Fruit fly (Drosophila melanogaster) whole organism, embryonic: ENCODE data around the gene CG13893.
A peak's percentile ranks its signal among the peaks of the same experiment; 100 is the strongest.

Experiments
- Adf1 ChIP-seq: fragments of 200-800 bp; sonication (Bioruptor generic); IDR thresholded peaks from 2 replicates; pipeline ENCODE4 v1.3.6; 2022; ENCODE audit warnings: missing biosample characterization, missing genetic modification characterization
- Antp ChIP-seq: fragments of 200-800 bp; sonication (Bioruptor generic); optimal IDR thresholded peaks from 3 replicates; lab custom pipeline; 2016; ENCODE audit warnings: missing biosample characterization, missing genetic modification characterization
- Awh ChIP-seq: fragments of 200-800 bp; sonication (Bioruptor generic); IDR thresholded peaks from 2 replicates; pipeline ENCODE4, ENCODE4 v1.3.6; 2022; ENCODE audit warnings: missing biosample characterization, missing genetic modification characterization
- B-H1 ChIP-seq: fragments of 200-800 bp; sonication (Bioruptor generic); IDR thresholded peaks from 3 replicates; pipeline ENCODE4 v1.3.6; 2022; ENCODE audit warnings: missing biosample characterization, missing genetic modification characterization
- CG11695 ChIP-seq: fragments of 200-800 bp; sonication (Bioruptor generic); IDR thresholded peaks from 3 replicates; pipeline ENCODE4 v1.3.6; 2022; ENCODE audit warnings: missing biosample characterization, missing genetic modification characterization
- CG11696 ChIP-seq: fragments of 200-800 bp; sonication (Bioruptor generic); IDR thresholded peaks from 2 replicates; pipeline ENCODE4 v1.3.6; 2022; ENCODE audit warnings: missing biosample characterization, missing genetic modification characterization
- CG12219 ChIP-seq: fragments of 200-800 bp; sonication (Bioruptor generic); optimal IDR thresholded peaks from 3 replicates; lab custom pipeline; 2018; ENCODE audit warnings: missing biosample characterization, mild to moderate bottlenecking, missing genetic modification characterization
- CG12744 ChIP-seq: fragments of 200-800 bp; sonication (Bioruptor generic); optimal IDR thresholded peaks from 2 replicates; lab custom pipeline; 2016; ENCODE audit warnings: missing biosample characterization, missing genetic modification characterization
- CG14710 ChIP-seq: fragments of 200-800 bp; sonication (Bioruptor generic); optimal IDR thresholded peaks from 3 replicates; lab custom pipeline; 2019; ENCODE audit warnings: missing biosample characterization, mild to moderate bottlenecking, missing genetic modification characterization, moderate library complexity
- CG15011 ChIP-seq: fragments of 200-800 bp; sonication (Bioruptor generic); optimal IDR thresholded peaks from 3 replicates; lab custom pipeline; 2018; ENCODE audit warnings: missing biosample characterization, mild to moderate bottlenecking, missing genetic modification characterization
- CG15073 ChIP-seq: fragments of 200-800 bp; sonication (Bioruptor generic); optimal IDR thresholded peaks from 2 replicates; lab custom pipeline; 2016; ENCODE audit warnings: missing biosample characterization, missing genetic modification characterization
- CG1603 ChIP-seq: fragments of 200-800 bp; sonication (Bioruptor generic); optimal IDR thresholded peaks from 2 replicates; lab custom pipeline; 2019; ENCODE audit warnings: missing biosample characterization, mild to moderate bottlenecking, missing genetic modification characterization, moderate library complexity
- CG16863 ChIP-seq: fragments of 200-800 bp; sonication (Bioruptor generic); optimal IDR thresholded peaks from 3 replicates; lab custom pipeline; 2016; ENCODE audit warnings: missing biosample characterization, missing genetic modification characterization
- CG1832 ChIP-seq: fragments of 200-800 bp; sonication (Bioruptor generic); optimal IDR thresholded peaks from 2 replicates; lab custom pipeline; 2017; ENCODE audit warnings: missing biosample characterization, mild to moderate bottlenecking, missing genetic modification characterization, inconsistent platforms
- CG2202 ChIP-seq: fragments of 200-800 bp; sonication (Bioruptor generic); optimal IDR thresholded peaks from 2 replicates; lab custom pipeline; 2018; ENCODE audit warnings: missing biosample characterization, mild to moderate bottlenecking, missing genetic modification characterization
- CG34376 ChIP-seq: fragments of 200-800 bp; sonication (Bioruptor generic); optimal IDR thresholded peaks from 2 replicates; lab custom pipeline; 2018; ENCODE audit warnings: missing biosample characterization, mild to moderate bottlenecking, missing genetic modification characterization
- CG43689 ChIP-seq: fragments of 200-800 bp; sonication (Bioruptor generic); IDR thresholded peaks from 2 replicates; pipeline ENCODE4 v1.3.6; 2022; ENCODE audit warnings: missing biosample characterization, missing genetic modification characterization
- CG4424 ChIP-seq: fragments of 200-800 bp; sonication (Bioruptor generic); optimal IDR thresholded peaks from 3 replicates; lab custom pipeline; 2016; ENCODE audit warnings: missing biosample characterization, missing genetic modification characterization
- CG4617 ChIP-seq: fragments of 200-800 bp; sonication (Bioruptor generic); optimal IDR thresholded peaks from 3 replicates; lab custom pipeline; 2016; ENCODE audit warnings: missing biosample characterization, missing genetic modification characterization, borderline replicate concordance
- CG7556 ChIP-seq: fragments of 200-800 bp; sonication (Bioruptor generic); optimal IDR thresholded peaks from 2 replicates; lab custom pipeline; 2017; ENCODE audit warnings: missing biosample characterization, mild to moderate bottlenecking, missing genetic modification characterization
- Chrac-16 ChIP-seq: fragments of 200-800 bp; sonication (Bioruptor generic); optimal IDR thresholded peaks from 3 replicates; lab custom pipeline; 2016; ENCODE audit warnings: missing biosample characterization, missing genetic modification characterization
- CrebB ChIP-seq: fragments of 200-800 bp; sonication (Bioruptor generic); optimal IDR thresholded peaks from 3 replicates; lab custom pipeline; 2018; ENCODE audit warnings: missing biosample characterization, mild to moderate bottlenecking, missing genetic modification characterization
- Dfd ChIP-seq, 2 experiments: fragments of >200 bp; optimal IDR thresholded peaks; 2 replicates each; lab custom pipeline; 2017; ENCODE audit warnings: missing biosample characterization in 2 of 2, missing genetic modification characterization in 2 of 2
- Dref ChIP-seq: fragments of 200-800 bp; sonication (Bioruptor generic); IDR thresholded peaks from 2 replicates; pipeline ENCODE4 v1.3.6; 2022; ENCODE audit warnings: missing biosample characterization, missing genetic modification characterization
- ERR ChIP-seq: fragments of 200-800 bp; sonication (Bioruptor generic); optimal IDR thresholded peaks from 2 replicates; lab custom pipeline; 2016; ENCODE audit warnings: missing biosample characterization, missing genetic modification characterization
- Ets97D ChIP-seq: fragments of 200-800 bp; sonication (Bioruptor generic); optimal IDR thresholded peaks from 3 replicates; lab custom pipeline; 2016; ENCODE audit warnings: missing biosample characterization, missing genetic modification characterization
- Ravus ChIP-seq: fragments of 200-800 bp; sonication (Bioruptor generic); IDR thresholded peaks from 2 replicates; pipeline ENCODE4 v1.3.6; 2022; ENCODE audit warnings: missing biosample characterization, missing genetic modification characterization
- ab ChIP-seq: fragments of 200-800 bp; sonication (Bioruptor generic); optimal IDR thresholded peaks from 2 replicates; lab custom pipeline; 2016; ENCODE audit warnings: missing biosample characterization, missing genetic modification characterization
- cas ChIP-seq: fragments of 200-800 bp; sonication (Bioruptor generic); IDR thresholded peaks from 2 replicates; pipeline ENCODE4 v1.3.6; 2022; ENCODE audit warnings: missing biosample characterization, missing genetic modification characterization
- cato ChIP-seq: fragments of 200-800 bp; sonication (Bioruptor generic); optimal IDR thresholded peaks from 2 replicates; lab custom pipeline; 2016; ENCODE audit warnings: missing biosample characterization, missing genetic modification characterization, borderline replicate concordance
- cg ChIP-seq: fragments of 200-800 bp; sonication (Bioruptor generic); optimal IDR thresholded peaks from 3 replicates; lab custom pipeline; 2019; ENCODE audit warnings: missing biosample characterization, mild to moderate bottlenecking, missing genetic modification characterization, moderate library complexity
- crp ChIP-seq, 2 experiments: fragments of 200-800 bp; sonication (Bioruptor generic); optimal IDR thresholded peaks; 2 replicates in 1 of 2; 3 replicates in 1 of 2; lab custom pipeline; 2017; ENCODE audit warnings: missing biosample characterization in 2 of 2, missing genetic modification characterization in 2 of 2, mild to moderate bottlenecking in 1 of 2, moderate library complexity in 1 of 2
- emc ChIP-seq: fragments of 200-800 bp; sonication (Bioruptor generic); optimal IDR thresholded peaks from 2 replicates; lab custom pipeline; 2016; ENCODE audit warnings: missing biosample characterization, missing genetic modification characterization
- fd96Cb ChIP-seq: fragments of 200-800 bp; sonication (Bioruptor generic); optimal IDR thresholded peaks from 2 replicates; lab custom pipeline; 2018; ENCODE audit warnings: missing biosample characterization, mild to moderate bottlenecking, missing genetic modification characterization, moderate library complexity
- gce ChIP-seq: fragments of 200-800 bp; sonication (Bioruptor generic); IDR thresholded peaks from 3 replicates; pipeline ENCODE4 v1.3.6; 2022; ENCODE audit warnings: missing biosample characterization, missing genetic modification characterization
- gfzf ChIP-seq: fragments of 200-800 bp; sonication (Bioruptor generic); optimal IDR thresholded peaks from 2 replicates; lab custom pipeline; 2016; ENCODE audit warnings: missing biosample characterization, mild to moderate bottlenecking, missing genetic modification characterization, moderate library complexity
- ken ChIP-seq: fragments of 200-800 bp; sonication (Bioruptor generic); IDR thresholded peaks from 3 replicates; pipeline ENCODE4 v1.3.6; 2022; ENCODE audit warnings: missing biosample characterization, missing genetic modification characterization
- nerfin-1 ChIP-seq: fragments of 200-800 bp; sonication (Bioruptor generic); optimal IDR thresholded peaks from 3 replicates; lab custom pipeline; 2019; ENCODE audit warnings: missing biosample characterization, mild to moderate bottlenecking, missing genetic modification characterization, moderate library complexity
- pros ChIP-seq: fragments of 200-800 bp; sonication (Bioruptor generic); optimal IDR thresholded peaks from 3 replicates; lab custom pipeline; 2019; ENCODE audit warnings: missing biosample characterization, mild to moderate bottlenecking, missing genetic modification characterization, moderate library complexity
- psq ChIP-seq: fragments of 200-800 bp; sonication (Bioruptor generic); optimal IDR thresholded peaks from 2 replicates; lab custom pipeline; 2017; ENCODE audit warnings: missing biosample characterization, missing genetic modification characterization
- pum ChIP-seq: fragments of 200-800 bp; sonication (Bioruptor generic); optimal IDR thresholded peaks from 2 replicates; lab custom pipeline; 2016; ENCODE audit warnings: missing biosample characterization, missing genetic modification characterization
- salm ChIP-seq: fragments of 200-800 bp; sonication (Bioruptor generic); optimal IDR thresholded peaks from 2 replicates; lab custom pipeline; 2018; ENCODE audit warnings: missing biosample characterization, mild to moderate bottlenecking, missing genetic modification characterization
- scrt ChIP-seq: fragments of 200-800 bp; sonication (Bioruptor generic); optimal IDR thresholded peaks from 2 replicates; lab custom pipeline; 2018; ENCODE audit warnings: missing biosample characterization, mild to moderate bottlenecking, missing genetic modification characterization, moderate library complexity
- sim ChIP-seq: fragments of 200-800 bp; sonication (Bioruptor generic); IDR thresholded peaks from 2 replicates; pipeline ENCODE4 v1.3.6; 2022; ENCODE audit warnings: missing biosample characterization, missing genetic modification characterization
- sug ChIP-seq: fragments of 200-800 bp; optimal IDR thresholded peaks from 2 replicates; lab custom pipeline; 2019; ENCODE audit warnings: missing biosample characterization, mild to moderate bottlenecking, missing genetic modification characterization, moderate library complexity
- toy ChIP-seq: fragments of 200-800 bp; sonication (Bioruptor generic); IDR thresholded peaks from 2 replicates; pipeline ENCODE4 v1.3.6; 2022; ENCODE audit warnings: missing biosample characterization, missing genetic modification characterization
- twi ChIP-seq: fragments of 200-800 bp; optimal IDR thresholded peaks from 2 replicates; lab custom pipeline; 2019; ENCODE audit warnings: missing biosample characterization, mild to moderate bottlenecking, missing genetic modification characterization, moderate library complexity
- wek ChIP-seq: fragments of 200-800 bp; sonication (Bioruptor generic); optimal IDR thresholded peaks from 3 replicates; lab custom pipeline; 2018; ENCODE audit warnings: missing biosample characterization, mild to moderate bottlenecking, missing genetic modification characterization, moderate library complexity

The CG13893 gene

dm6 chr3L:633272-634254 lies 29.8 kb upstream of the CG13893 start (continued):
- TF ChIP-seq cas (GFP tag; lab: Robert Waterston, UW) (no peak), CG1832 (GFP tag; lab: Kevin White, UChicago) (no peak), CG12744 (peak; percentile 54), Dref (GFP tag; lab: Robert Waterston, UW) (no peak), CG11695 (GFP tag; lab: Robert Waterston, UW) (0 out of 3 replicates have a peak, but pooled peaks have one; percentile 52), CG16863 (GFP tag; lab: Kevin White, UChicago) (peak; percentile 86), nerfin-1 (peak; percentile 81), pros (GFP tag; lab: Kevin White, UChicago) (peak; percentile 35), ken (GFP tag; lab: Robert Waterston, UW) (peak; percentile 94), toy (GFP tag; lab: Robert Waterston, UW) (0 out of 2 replicates have a peak, but pooled peaks have one; percentile 17), CG43689 (GFP tag; lab: Robert Waterston, UW) (no peak; the same call in 1 of the 2 replicates), cg (peak; percentile 89), CG1603 (tag; lab: Kevin White, UChicago) (peak; percentile 92), Antp (GFP tag; lab: Kevin White, UChicago) (peak; percentile 87), B-H1 (peak; percentile 76), fd96Cb (tag; lab: Kevin White, UChicago) (peak; percentile 88), psq (GFP tag; lab: Kevin White, UChicago) (peak; percentile 27), CG2202 (tag; lab: Kevin White, UChicago) (peak; percentile 86), ab (GFP tag; lab: Kevin White, UChicago) (peak; percentile 28), CG12219 (GFP tag; lab: Kevin White, UChicago) (peak; percentile 76), CG15073 (GFP tag; lab: Kevin White, UChicago) (peak; percentile 7), CG11696 (GFP tag; lab: Robert Waterston, UW) (peak; percentile 66), gce (GFP tag; lab: Robert Waterston, UW) (peak; percentile 84), twi (tag; lab: Kevin White, UChicago) (peak; percentile 70), Dfd (GFP tag; optimal IDR thresholded peaks at IDR 0.05; lab: Kevin White, UChicago) (peak in 1 of 2 experiments; percentile 2), sim (GFP tag; lab: Robert Waterston, UW) (peak; percentile 78), CG15011 (peak; percentile 55), Adf1 (peak; percentile 83), ERR (GFP tag; lab: Kevin White, UChicago) (peak; percentile 12), CG7556 (peak; percentile 80), gfzf (GFP tag; lab: Kevin White, UChicago) (no peak), wek (GFP tag; lab: Kevin White, UChicago) (peak; percentile 56), salm (tag; lab: Kevin White, UChicago) (peak; percentile 59), Ravus (GFP tag; lab: Robert Waterston, UW) (peak; percentile 21; the same call in 1 of the 2 replicates), scrt (GFP tag; lab: Kevin White, UChicago) (peak; percentile 67), emc (GFP tag; lab: Kevin White, UChicago) (no peak), CG4617 (GFP tag; lab: Kevin White, UChicago) (peak; percentile 71), Ets97D (GFP tag; lab: Kevin White, UChicago) (peak; percentile 35), sug (tag; lab: Kevin White, UChicago) (peak; percentile 42), cato (peak; percentile 85), CG34376 (GFP tag; lab: Kevin White, UChicago) (peak; percentile 61), crp (GFP tag; optimal IDR thresholded peaks at IDR 0.05; lab: Kevin White, UChicago) (peak in 1 of 2 experiments; percentile 22), Chrac-16 (GFP tag; lab: Kevin White, UChicago) (peak; percentile 83), CG14710 (tag; lab: Kevin White, UChicago) (peak; percentile 86), Awh (GFP tag; lab: Robert Waterston, UW) (peak; percentile 84), CG4424 (GFP tag; lab: Kevin White, UChicago) (peak; percentile 92), CrebB (tag; lab: Kevin White, UChicago) (no peak), pum (GFP tag; lab: Kevin White, UChicago) (peak; percentile 91)
